Worm (Caenorhabditis elegans) whole organism, young adult: ENCODE measurements around the gene acd-3.
A peak's percentile ranks its signal among the peaks of the same experiment; 100 is the strongest.

ENCODE experiments used
- B0019.2 ChIP-seq: fragments of 200-800 bp; sonication (Bioruptor generic); conservative IDR thresholded peaks from 2 replicates; pipeline ENCODE4 v1.3.6; 2022; ENCODE audit warnings: missing genetic modification reagents, missing genetic modification characterization, missing compliant biosample characterization
- B0035.1 ChIP-seq: sonication (generic microtip); optimal IDR thresholded peaks from 2 replicates; lab custom pipeline; 2016; ENCODE audit warnings: missing genetic modification characterization, mild to moderate bottlenecking, missing compliant biosample characterization, missing genotype, missing genetic modification reagents
- C17E4.6 ChIP-seq: fragments of 200-800 bp; sonication (Bioruptor generic); IDR thresholded peaks from 2 replicates; pipeline ENCODE4 v1.3.6; 2022; ENCODE audit warnings: missing genetic modification reagents, missing genetic modification characterization, missing compliant biosample characterization
- F37B4.10 ChIP-seq: fragments of 200-800 bp; sonication (Bioruptor generic); IDR thresholded peaks from 2 replicates; pipeline ENCODE4 v1.3.6; 2022; ENCODE audit warnings: missing genetic modification characterization, missing compliant biosample characterization
- F39B2.1 ChIP-seq: fragments of 200-800 bp; sonication (Bioruptor generic); IDR thresholded peaks from 2 replicates; pipeline ENCODE4 v1.3.6; 2022; ENCODE audit warnings: missing genetic modification reagents, missing genetic modification characterization, missing compliant biosample characterization
- F49E8.2 ChIP-seq: sonication (generic microtip); optimal IDR thresholded peaks from 3 replicates; lab custom pipeline; 2017; ENCODE audit warnings: missing genetic modification characterization, mild to moderate bottlenecking, missing compliant biosample characterization, antibody characterized with exemption, moderate library complexity; ENCODE audit not compliant: insufficient read depth
- F57A8.1 ChIP-seq: fragments of 200-800 bp; sonication (Bioruptor generic); optimal IDR thresholded peaks from 2 replicates; lab custom pipeline; 2018; ENCODE audit warnings: mild to moderate bottlenecking, missing genetic modification characterization, moderate library complexity, missing compliant biosample characterization
- K11D2.4 ChIP-seq: fragments of 200-800 bp; sonication (Bioruptor generic); IDR thresholded peaks from 2 replicates; pipeline ENCODE4 v1.3.6; 2022; ENCODE audit warnings: missing genetic modification reagents, missing genetic modification characterization, missing compliant biosample characterization
- T26A5.8 ChIP-seq: sonication (generic microtip); optimal IDR thresholded peaks from 2 replicates; lab custom pipeline; 2016; ENCODE audit warnings: missing genetic modification characterization, missing compliant biosample characterization
- Y53G8AR.9 ChIP-seq: fragments of 200-800 bp; sonication (Bioruptor generic); conservative IDR thresholded peaks from 2 replicates; pipeline ENCODE4 v1.3.6; 2022; ENCODE audit warnings: missing genetic modification reagents, missing genetic modification characterization, missing compliant biosample characterization
- Y67H2A.10 ChIP-seq: fragments of 200-800 bp; sonication (Bioruptor generic); conservative IDR thresholded peaks from 2 replicates; pipeline ENCODE4 v1.3.6; 2022; ENCODE audit warnings: missing genetic modification reagents, missing genetic modification characterization, missing compliant biosample characterization
- ZK185.1 ChIP-seq: sonication (generic microtip); optimal IDR thresholded peaks from 2 replicates; lab custom pipeline; 2016; ENCODE audit warnings: mild to moderate bottlenecking, missing genetic modification characterization, missing compliant biosample characterization; ENCODE audit not compliant: poor library complexity, severe bottlenecking
- aptf-2 ChIP-seq: fragments of 200-800 bp; sonication (Bioruptor generic); conservative IDR thresholded peaks from 2 replicates; pipeline ENCODE4 v1.3.6; 2022; ENCODE audit warnings: missing genetic modification reagents, missing genetic modification characterization, missing compliant biosample characterization
- atf-7 ChIP-seq: sonication (generic microtip); optimal IDR thresholded peaks from 2 replicates; lab custom pipeline; 2017; ENCODE audit warnings: mild to moderate bottlenecking, missing genetic modification characterization, missing compliant biosample characterization
- attf-3 ChIP-seq: fragments of 200-800 bp; sonication (Bioruptor generic); conservative IDR thresholded peaks from 2 replicates; pipeline ENCODE4 v1.3.6; 2022; ENCODE audit warnings: missing genetic modification reagents, missing genetic modification characterization, missing compliant biosample characterization
- attf-6 ChIP-seq: fragments of 200-800 bp; sonication (Bioruptor generic); IDR thresholded peaks from 2 replicates; pipeline ENCODE4 v1.3.6; 2022; ENCODE audit warnings: missing genetic modification reagents, missing genetic modification characterization, missing compliant biosample characterization
- bed-1 ChIP-seq: fragments of 200-800 bp; sonication (Bioruptor generic); IDR thresholded peaks from 2 replicates; pipeline ENCODE4 v1.3.6; 2022; ENCODE audit warnings: missing genetic modification reagents, missing genetic modification characterization, missing compliant biosample characterization
- ceh-40 ChIP-seq: fragments of 200-800 bp; sonication (Bioruptor generic); IDR thresholded peaks from 2 replicates; pipeline ENCODE4 v1.3.6; 2022; ENCODE audit warnings: missing genetic modification characterization, missing compliant biosample characterization
- ceh-58 ChIP-seq: fragments of 200-800 bp; sonication (Bioruptor generic); IDR thresholded peaks from 2 replicates; pipeline ENCODE4 v1.3.6; 2022; ENCODE audit warnings: missing genetic modification characterization, missing compliant biosample characterization
- ceh-79 ChIP-seq: sonication (generic microtip); optimal IDR thresholded peaks from 2 replicates; lab custom pipeline; 2017; ENCODE audit warnings: mild to moderate bottlenecking, missing genetic modification characterization, missing compliant biosample characterization
- ceh-91 ChIP-seq: fragments of 200-800 bp; sonication (Bioruptor generic); IDR thresholded peaks from 2 replicates; pipeline ENCODE4 v1.3.6; 2022; ENCODE audit warnings: missing genetic modification reagents, missing genetic modification characterization, missing compliant biosample characterization
- chd-7 ChIP-seq: sonication (generic microtip); optimal IDR thresholded peaks from 2 replicates; lab custom pipeline; 2016; ENCODE audit warnings: mild to moderate bottlenecking, missing genetic modification characterization, moderate library complexity, missing compliant biosample characterization
- egl-44 ChIP-seq: fragments of 200-800 bp; sonication (Bioruptor generic); IDR thresholded peaks from 2 replicates; pipeline ENCODE4 v1.3.6; 2022; ENCODE audit warnings: missing genetic modification reagents, missing genetic modification characterization, missing compliant biosample characterization
- ekl-4 ChIP-seq: fragments of 200-800 bp; sonication (Bioruptor generic); IDR thresholded peaks from 2 replicates; pipeline ENCODE4 v1.3.6; 2022; ENCODE audit warnings: missing genetic modification reagents, missing genetic modification characterization, missing compliant biosample characterization
- hmg-1.2 ChIP-seq: fragments of 200-800 bp; sonication (Bioruptor generic); IDR thresholded peaks from 2 replicates; pipeline ENCODE4 v1.3.6; 2022; ENCODE audit warnings: missing genetic modification reagents, missing genetic modification characterization, missing compliant biosample characterization
- hmg-20 ChIP-seq: fragments of 200-800 bp; sonication (Bioruptor generic); IDR thresholded peaks from 2 replicates; pipeline ENCODE4 v1.3.6; 2022; ENCODE audit warnings: missing genetic modification reagents, missing genetic modification characterization, missing compliant biosample characterization
- lag-1 ChIP-seq: fragments of 200-800 bp; sonication (Bioruptor generic); IDR thresholded peaks from 2 replicates; pipeline ENCODE4 v1.3.6; 2022; ENCODE audit warnings: missing genetic modification reagents, missing genetic modification characterization, missing compliant biosample characterization
- lin-35 ChIP-seq, 3 experiments: fragments of 150-350 bp in 2 of 3; sonication (generic microtip) in 1 of 3; optimal IDR thresholded peaks; 2 replicates each; lab custom pipeline; 2014 to 2018; ENCODE audit warnings: missing biosample characterization in 3 of 3, missing genetic modification characterization in 3 of 3, missing genetic modification reagents in 3 of 3
- lsy-27 ChIP-seq: sonication (generic microtip); optimal IDR thresholded peaks from 2 replicates; lab custom pipeline; 2017; ENCODE audit warnings: missing genetic modification characterization, mild to moderate bottlenecking, missing compliant biosample characterization, antibody characterized with exemption, missing genotype, borderline replicate concordance; ENCODE audit not compliant: insufficient read depth
- madf-10 ChIP-seq: sonication (generic microtip); optimal IDR thresholded peaks from 2 replicates; lab custom pipeline; 2016; ENCODE audit warnings: mild to moderate bottlenecking, missing genetic modification characterization, missing compliant biosample characterization
- madf-3 ChIP-seq: fragments of 200-800 bp; sonication (Bioruptor generic); IDR thresholded peaks from 2 replicates; pipeline ENCODE4 v1.3.6; 2022; ENCODE audit warnings: missing genetic modification reagents, missing genetic modification characterization, missing compliant biosample characterization
- madf-6 ChIP-seq: fragments of 200-800 bp; sonication (Bioruptor generic); IDR thresholded peaks from 2 replicates; pipeline ENCODE4 v1.3.6; 2022; ENCODE audit warnings: missing genetic modification reagents, missing genetic modification characterization, missing compliant biosample characterization
- mxl-1 ChIP-seq: sonication (generic microtip); optimal IDR thresholded peaks from 2 replicates; lab custom pipeline; 2016; ENCODE audit warnings: missing genetic modification characterization, missing compliant biosample characterization
- nfya-1 ChIP-seq: sonication (generic microtip); optimal IDR thresholded peaks from 2 replicates; lab custom pipeline; 2017; ENCODE audit warnings: antibody characterized with exemption, missing compliant biosample characterization, missing genetic modification characterization, borderline replicate concordance; ENCODE audit not compliant: insufficient read depth
- nfyb-1 ChIP-seq: fragments of 200-800 bp; sonication (Bioruptor generic); IDR thresholded peaks from 2 replicates; pipeline ENCODE4 v1.3.6; 2022; ENCODE audit warnings: missing genetic modification reagents, missing genetic modification characterization, missing compliant biosample characterization
- nhr-120 ChIP-seq: fragments of 200-800 bp; sonication (Bioruptor generic); IDR thresholded peaks from 2 replicates; pipeline ENCODE4 v1.3.6; 2022; ENCODE audit warnings: missing genetic modification characterization, missing compliant biosample characterization
- pha-4 ChIP-seq: fragments of 150-350 bp; sonication (generic microtip); optimal IDR thresholded peaks from 2 replicates; lab custom pipeline; 2014; ENCODE audit warnings: missing biosample characterization, missing genetic modification reagents, missing genetic modification characterization
- rcor-1 ChIP-seq: fragments of 200-800 bp; sonication (Bioruptor generic); IDR thresholded peaks from 2 replicates; pipeline ENCODE4 v1.3.6; 2022; ENCODE audit warnings: missing genetic modification reagents, missing genetic modification characterization, missing compliant biosample characterization
- rec-8 ChIP-seq, 2 experiments: sonication (generic microtip); optimal IDR thresholded peaks; 2 replicates each; lab custom pipeline; 2016; ENCODE audit warnings: mild to moderate bottlenecking in 2 of 2, missing genetic modification characterization in 2 of 2, missing genetic modification reagents in 2 of 2, missing genotype in 2 of 2, missing biosample characterization in 1 of 2, missing compliant biosample characterization in 1 of 2, moderate library complexity in 1 of 2
- rpc-1 ChIP-seq, 2 experiments: fragments of 150-350 bp in 1 of 2; sonication (generic microtip) in 1 of 2; optimal IDR thresholded peaks; 2 replicates each; lab custom pipeline; 2014 to 2018; ENCODE audit warnings: missing biosample characterization in 1 of 2, missing genetic modification characterization in 1 of 2, missing genetic modification reagents in 1 of 2, missing genotype in 1 of 2
- snpc-3.4 ChIP-seq: sonication (generic microtip); optimal IDR thresholded peaks from 2 replicates; lab custom pipeline; 2017; ENCODE audit warnings: missing genetic modification characterization, mild to moderate bottlenecking, missing compliant biosample characterization, antibody characterized with exemption, moderate library complexity, missing genotype, missing genetic modification reagents
- somi-1 ChIP-seq: fragments of 200-800 bp; sonication (Bioruptor generic); optimal IDR thresholded peaks from 2 replicates; lab custom pipeline; 2018; ENCODE audit warnings: mild to moderate bottlenecking, missing genetic modification characterization, missing compliant biosample characterization
- sptf-2 ChIP-seq: fragments of 200-800 bp; sonication (Bioruptor generic); optimal IDR thresholded peaks from 2 replicates; lab custom pipeline; 2018; ENCODE audit warnings: mild to moderate bottlenecking, missing genetic modification characterization, missing compliant biosample characterization
- unc-130 ChIP-seq: sonication (generic microtip); optimal IDR thresholded peaks from 2 replicates; lab custom pipeline; 2016; ENCODE audit warnings: missing genetic modification reagents, missing genetic modification characterization, missing compliant biosample characterization
- ztf-26 ChIP-seq: sonication (generic microtip); optimal IDR thresholded peaks from 2 replicates; lab custom pipeline; 2017; ENCODE audit warnings: missing genetic modification characterization, missing compliant biosample characterization
- ztf-28 ChIP-seq: fragments of 200-800 bp; sonication (Bioruptor generic); IDR thresholded peaks from 2 replicates; pipeline ENCODE4 v1.3.6; 2022; ENCODE audit warnings: missing genetic modification reagents, missing genetic modification characterization, missing compliant biosample characterization
- ztf-6 ChIP-seq: fragments of 200-800 bp; sonication (Bioruptor generic); IDR thresholded peaks from 2 replicates; pipeline ENCODE4 v1.3.6; 2022; ENCODE audit warnings: missing genetic modification reagents, missing genetic modification characterization, missing compliant biosample characterization

acd-3 gene

ce11 chrX:14804706-14805105 lies 44.4 kb upstream of the acd-3 start (continued):
- TF ChIP-seq lin-35 (GFP tag; optimal IDR thresholded peaks at IDR 0.05; lab: Kevin White, UChicago) (peak in 1 of 3 experiments; percentile 32), ztf-26 (tag; lab: Kevin White, UChicago) (peak; percentile 42), lag-1 (GFP tag; lab: Robert Waterston, UW) (no peak), ceh-79 (tag; lab: Kevin White, UChicago) (no peak), unc-130 (GFP tag; lab: Kevin White, UChicago) (no peak), atf-7 (peak; percentile 35), ceh-58 (GFP tag; lab: Robert Waterston, UW) (0 out of 2 replicates have a peak, but pooled peaks have one; percentile 25), ztf-28 (GFP tag; lab: Robert Waterston, UW) (0 out of 2 replicates have a peak, but pooled peaks have one; percentile 79), Y53G8AR.9 (GFP tag; lab: Robert Waterston, UW) (no peak), lsy-27 (peak; percentile 24), somi-1 (GFP tag; lab: Kevin White, UChicago) (peak; percentile 9), ztf-6 (GFP tag; lab: Robert Waterston, UW) (no peak), F57A8.1 (GFP tag; lab: Kevin White, UChicago) (no peak), K11D2.4 (GFP tag; lab: Robert Waterston, UW) (no peak), hmg-20 (GFP tag; lab: Robert Waterston, UW) (peak; percentile 80), madf-3 (GFP tag; lab: Robert Waterston, UW) (peak; percentile 86), hmg-1.2 (GFP tag; lab: Robert Waterston, UW) (no peak; the same call in 1 of the 2 replicates), snpc-3.4 (tag; lab: Kevin White, UChicago) (peak; percentile 84), rcor-1 (GFP tag; lab: Robert Waterston, UW) (no peak), rec-8 (tag; optimal IDR thresholded peaks at IDR 0.05; lab: Kevin White, UChicago) (peak; percentile 70 to 74), ceh-40 (GFP tag; lab: Robert Waterston, UW) (peak; percentile 92), bed-1 (0 out of 2 replicates have a peak, but pooled peaks have one; percentile 58), C17E4.6 (GFP tag; lab: Robert Waterston, UW) (no peak), aptf-2 (0 out of 2 replicates have a peak, but pooled peaks have one; percentile 42), T26A5.8 (no peak), madf-10 (tag; lab: Kevin White, UChicago) (peak; percentile 19), attf-3 (no peak), nhr-120 (GFP tag; lab: Robert Waterston, UW) (peak; percentile 91), ceh-91 (GFP tag; lab: Robert Waterston, UW) (no peak), Y67H2A.10 (peak; percentile 29; the same call in 1 of the 2 replicates), rpc-1 (optimal IDR thresholded peaks at IDR 0.05; lab: Kevin White, UChicago) (peak; percentile 87), rpc-1 (tag; optimal IDR thresholded peaks at IDR 0.05; lab: Kevin White, UChicago) (peak; percentile 96), chd-7 (tag; lab: Kevin White, UChicago) (peak; percentile 66), madf-6 (peak; percentile 63; the same call in 1 of the 2 replicates), B0035.1 (tag; lab: Kevin White, UChicago) (peak; percentile 31), ZK185.1 (peak; percentile 77), F49E8.2 (tag; lab: Kevin White, UChicago) (no peak), mxl-1 (peak; percentile 69), attf-6 (GFP tag; lab: Robert Waterston, UW) (peak; percentile 50; the same call in 1 of the 2 replicates), F39B2.1 (no peak), nfyb-1 (GFP tag; lab: Robert Waterston, UW) (peak; percentile 75; the same call in 1 of the 2 replicates), B0019.2 (GFP tag; lab: Robert Waterston, UW) (no peak), F37B4.10 (GFP tag; lab: Robert Waterston, UW) (no peak), pha-4 (tag; lab: Kevin White, UChicago) (no peak), egl-44 (no peak; the same call in 1 of the 2 replicates), ekl-4 (GFP tag; lab: Robert Waterston, UW) (no peak; the same call in 1 of the 2 replicates), nfya-1 (no peak), sptf-2 (GFP tag; lab: Kevin White, UChicago) (peak; percentile 74)
